Worm (Caenorhabditis elegans) whole organism, young adult: ENCODE data around the gene nhr-5.

Source experiments
- B0035.1 ChIP-seq: sonication (generic microtip); optimal IDR thresholded peaks from 2 replicates; lab custom pipeline; 2016; ENCODE audit warnings: missing genetic modification characterization, mild to moderate bottlenecking, missing compliant biosample characterization, missing genotype, missing genetic modification reagents
- B0261.1 ChIP-seq: sonication (generic microtip); optimal IDR thresholded peaks from 2 replicates; lab custom pipeline; 2016; ENCODE audit warnings: mild to moderate bottlenecking, missing genetic modification characterization, moderate library complexity, missing compliant biosample characterization
- F22D6.2 ChIP-seq: sonication (generic microtip); optimal IDR thresholded peaks from 2 replicates; lab custom pipeline; 2016; ENCODE audit warnings: mild to moderate bottlenecking, missing genetic modification characterization, missing compliant biosample characterization
- F39B2.1 ChIP-seq: fragments of 200-800 bp; sonication (Bioruptor generic); IDR thresholded peaks from 2 replicates; pipeline ENCODE4 v1.3.6; 2022; ENCODE audit warnings: missing genetic modification reagents, missing genetic modification characterization, missing compliant biosample characterization
- F52B5.7 ChIP-seq: sonication (generic microtip); optimal IDR thresholded peaks from 2 replicates; lab custom pipeline; 2016; ENCODE audit warnings: mild to moderate bottlenecking, missing genetic modification characterization, missing compliant biosample characterization
- K11D2.4 ChIP-seq: fragments of 200-800 bp; sonication (Bioruptor generic); IDR thresholded peaks from 2 replicates; pipeline ENCODE4 v1.3.6; 2022; ENCODE audit warnings: missing genetic modification reagents, missing genetic modification characterization, missing compliant biosample characterization
- Y53G8AR.9 ChIP-seq: fragments of 200-800 bp; sonication (Bioruptor generic); conservative IDR thresholded peaks from 2 replicates; pipeline ENCODE4 v1.3.6; 2022; ENCODE audit warnings: missing genetic modification reagents, missing genetic modification characterization, missing compliant biosample characterization
- aptf-2 ChIP-seq: fragments of 200-800 bp; sonication (Bioruptor generic); conservative IDR thresholded peaks from 2 replicates; pipeline ENCODE4 v1.3.6; 2022; ENCODE audit warnings: missing genetic modification reagents, missing genetic modification characterization, missing compliant biosample characterization
- aptf-3 ChIP-seq: fragments of 200-800 bp; sonication (Bioruptor generic); IDR thresholded peaks from 2 replicates; pipeline ENCODE4 v1.3.6; 2022; ENCODE audit warnings: missing genetic modification characterization, missing compliant biosample characterization
- attf-6 ChIP-seq: fragments of 200-800 bp; sonication (Bioruptor generic); IDR thresholded peaks from 2 replicates; pipeline ENCODE4 v1.3.6; 2022; ENCODE audit warnings: missing genetic modification reagents, missing genetic modification characterization, missing compliant biosample characterization
- ceh-58 ChIP-seq: fragments of 200-800 bp; sonication (Bioruptor generic); IDR thresholded peaks from 2 replicates; pipeline ENCODE4 v1.3.6; 2022; ENCODE audit warnings: missing genetic modification characterization, missing compliant biosample characterization
- chd-7 ChIP-seq: sonication (generic microtip); optimal IDR thresholded peaks from 2 replicates; lab custom pipeline; 2016; ENCODE audit warnings: mild to moderate bottlenecking, missing genetic modification characterization, moderate library complexity, missing compliant biosample characterization
- egrh-3 ChIP-seq: fragments of 200-800 bp; sonication (Bioruptor generic); IDR thresholded peaks from 2 replicates; pipeline ENCODE4 v1.3.6; 2022; ENCODE audit warnings: missing genetic modification reagents, missing genetic modification characterization, missing compliant biosample characterization
- him-1 ChIP-seq: sonication (generic microtip); optimal IDR thresholded peaks from 2 replicates; lab custom pipeline; 2016; ENCODE audit warnings: missing genotype, missing genetic modification reagents, missing genetic modification characterization, missing compliant biosample characterization
- hlh-12 ChIP-seq: sonication (generic microtip); optimal IDR thresholded peaks from 2 replicates; lab custom pipeline; 2016; ENCODE audit warnings: missing genetic modification characterization, missing compliant biosample characterization
- hmg-1.2 ChIP-seq: fragments of 200-800 bp; sonication (Bioruptor generic); IDR thresholded peaks from 2 replicates; pipeline ENCODE4 v1.3.6; 2022; ENCODE audit warnings: missing genetic modification reagents, missing genetic modification characterization, missing compliant biosample characterization
- let-526 ChIP-seq: fragments of 200-800 bp; sonication (Bioruptor generic); IDR thresholded peaks from 2 replicates; pipeline ENCODE4 v1.3.6; 2022; ENCODE audit warnings: missing genetic modification reagents, missing genetic modification characterization, missing compliant biosample characterization
- lin-54 ChIP-seq: fragments of 200-800 bp; sonication (Bioruptor generic); optimal IDR thresholded peaks from 2 replicates; lab custom pipeline; 2018; ENCODE audit warnings: mild to moderate bottlenecking, missing genetic modification characterization, missing compliant biosample characterization
- lsy-27 ChIP-seq: sonication (generic microtip); optimal IDR thresholded peaks from 2 replicates; lab custom pipeline; 2017; ENCODE audit warnings: missing genetic modification characterization, mild to moderate bottlenecking, missing compliant biosample characterization, antibody characterized with exemption, missing genotype, borderline replicate concordance; ENCODE audit not compliant: insufficient read depth
- nfyb-1 ChIP-seq: fragments of 200-800 bp; sonication (Bioruptor generic); IDR thresholded peaks from 2 replicates; pipeline ENCODE4 v1.3.6; 2022; ENCODE audit warnings: missing genetic modification reagents, missing genetic modification characterization, missing compliant biosample characterization
- nhr-120 ChIP-seq: fragments of 200-800 bp; sonication (Bioruptor generic); IDR thresholded peaks from 2 replicates; pipeline ENCODE4 v1.3.6; 2022; ENCODE audit warnings: missing genetic modification characterization, missing compliant biosample characterization
- pbrm-1 ChIP-seq: fragments of 200-800 bp; sonication (Bioruptor generic); IDR thresholded peaks from 2 replicates; pipeline ENCODE4 v1.3.6; 2022; ENCODE audit warnings: missing genetic modification reagents, missing genetic modification characterization, missing compliant biosample characterization
- rec-8 ChIP-seq, 2 experiments: sonication (generic microtip); optimal IDR thresholded peaks; 2 replicates each; lab custom pipeline; 2016; ENCODE audit warnings: mild to moderate bottlenecking in 2 of 2, missing genetic modification characterization in 2 of 2, missing genetic modification reagents in 2 of 2, missing genotype in 2 of 2, missing biosample characterization in 1 of 2, missing compliant biosample characterization in 1 of 2, moderate library complexity in 1 of 2
- snpc-4 ChIP-seq, 5 experiments: fragments of 150-350 bp in 1 of 5; sonication (generic microtip) in 4 of 5; optimal IDR thresholded peaks; 2 replicates each; lab custom pipeline; 2014 to 2018; ENCODE audit warnings: missing genetic modification characterization in 5 of 5, missing biosample characterization in 3 of 5, antibody characterized with exemption in 2 of 5, mild to moderate bottlenecking in 2 of 5, missing compliant biosample characterization in 2 of 5, missing genotype in 2 of 5, moderate library complexity in 2 of 5, missing genetic modification reagents in 1 of 5
- sptf-2 ChIP-seq: fragments of 200-800 bp; sonication (Bioruptor generic); optimal IDR thresholded peaks from 2 replicates; lab custom pipeline; 2018; ENCODE audit warnings: mild to moderate bottlenecking, missing genetic modification characterization, missing compliant biosample characterization
- tbx-9 ChIP-seq: sonication (generic microtip); optimal IDR thresholded peaks from 2 replicates; lab custom pipeline; 2016; ENCODE audit warnings: borderline replicate concordance, missing genetic modification characterization, inconsistent platforms, missing compliant biosample characterization
- tlf-1 ChIP-seq: fragments of 200-800 bp; sonication (Bioruptor generic); optimal IDR thresholded peaks from 2 replicates; lab custom pipeline; 2018; ENCODE audit warnings: mild to moderate bottlenecking, missing genetic modification characterization, missing compliant biosample characterization
- unc-130 ChIP-seq: sonication (generic microtip); optimal IDR thresholded peaks from 2 replicates; lab custom pipeline; 2016; ENCODE audit warnings: missing genetic modification reagents, missing genetic modification characterization, missing compliant biosample characterization
- xnd-1 ChIP-seq: sonication (generic microtip); optimal IDR thresholded peaks from 2 replicates; lab custom pipeline; 2016; ENCODE audit warnings: missing genotype, missing genetic modification reagents, missing genetic modification characterization, missing compliant biosample characterization
- zim-3 ChIP-seq: sonication (generic microtip); optimal IDR thresholded peaks from 2 replicates; lab custom pipeline; 2017; ENCODE audit warnings: mild to moderate bottlenecking, missing genetic modification characterization, moderate library complexity, missing compliant biosample characterization
- ztf-22 ChIP-seq: fragments of 200-800 bp; sonication (Bioruptor generic); optimal IDR thresholded peaks from 2 replicates; lab custom pipeline; 2018; ENCODE audit warnings: mild to moderate bottlenecking, missing genetic modification characterization, moderate library complexity, missing compliant biosample characterization
- ztf-25 ChIP-seq: fragments of 200-800 bp; sonication (Bioruptor generic); IDR thresholded peaks from 2 replicates; pipeline ENCODE4 v1.3.6; 2022; ENCODE audit warnings: missing genetic modification reagents, missing genetic modification characterization, missing compliant biosample characterization

nhr-5 gene

ce11 chrIV:15435345-15435971, 35.4 kb downstream of the nhr-5 start:
- peak; percentile 48 for TF ChIP-seq snpc-4 (GFP tag; optimal IDR thresholded peaks at IDR 0.05; lab: Kevin White, UChicago)
- TF ChIP-seq snpc-4 (tag; optimal IDR thresholded peaks at IDR 0.05; lab: Kevin White, UChicago) = peak; percentile 30 to 94 (median 53)
- TF ChIP-seq attf-6 (GFP tag; lab: Robert Waterston, UW) = peak; percentile 67

ce11 chrIV:15441308-15441707, 41.2 kb downstream of the nhr-5 start, which contains the start of gene Y73F8A.22:
Gene Y73F8A.22 (minus strand): TSS chrIV:15441408.
- no peak for TF ChIP-seq ztf-22 (GFP tag; lab: Kevin White, UChicago)
- no peak for TF ChIP-seq B0261.1
- TF ChIP-seq xnd-1 (tag; lab: Kevin White, UChicago) = no peak
- TF ChIP-seq tlf-1 = no peak
- TF ChIP-seq unc-130 (GFP tag; lab: Kevin White, UChicago) = no peak
- no peak for TF ChIP-seq egrh-3 (GFP tag; lab: Robert Waterston, UW)
- no peak for TF ChIP-seq F22D6.2 (tag; lab: Kevin White, UChicago)
- TF ChIP-seq F39B2.1 (GFP tag; lab: Robert Waterston, UW) = no peak
- no peak for TF ChIP-seq ceh-58
- no peak for TF ChIP-seq lsy-27
- TF ChIP-seq B0035.1 (tag; lab: Kevin White, UChicago) = no peak
- no peak for TF ChIP-seq nhr-120 (GFP tag; lab: Robert Waterston, UW)
- TF ChIP-seq let-526 = no peak
- TF ChIP-seq hlh-12 (tag; lab: Kevin White, UChicago) = no peak

ce11 chrIV:15444481-15444880, 44.4 kb downstream of the nhr-5 start, which contains the start of gene Y73F8A.23:
Gene Y73F8A.23 (minus strand): TSS chrIV:15444581.
- TF ChIP-seq tbx-9 (tag; lab: Kevin White, UChicago) (no peak), B0261.1 (no peak), nfyb-1 (GFP tag; lab: Robert Waterston, UW) (no peak), sptf-2 (GFP tag; lab: Kevin White, UChicago) (no peak), Y53G8AR.9 (GFP tag; lab: Robert Waterston, UW) (no peak), ztf-25 (GFP tag; lab: Robert Waterston, UW) (no peak), lin-54 (GFP tag; lab: Kevin White, UChicago) (no peak), K11D2.4 (GFP tag; lab: Robert Waterston, UW) (no peak), hmg-1.2 (GFP tag; lab: Robert Waterston, UW) (no peak), aptf-3 (GFP tag; lab: Robert Waterston, UW) (no peak), chd-7 (tag; lab: Kevin White, UChicago) (no peak), F52B5.7 (tag; lab: Kevin White, UChicago) (no peak), ztf-22 (GFP tag; lab: Kevin White, UChicago) (no peak), rec-8 (tag; optimal IDR thresholded peaks at IDR 0.05; lab: Kevin White, UChicago) (no peak), him-1 (tag; lab: Kevin White, UChicago) (no peak), aptf-2 (GFP tag; lab: Robert Waterston, UW) (no peak), zim-3 (tag; lab: Kevin White, UChicago) (no peak), pbrm-1 (GFP tag; lab: Robert Waterston, UW) (no peak)
- TF ChIP-seq, all 124 proteins: peak for 0
